Worm (Caenorhabditis elegans) whole organism, young adult: ENCODE measurements around the gene F54E7.9.

Source experiments
- F10E7.11 ChIP-seq: sonication (generic microtip); optimal IDR thresholded peaks from 2 replicates; lab custom pipeline; 2017; ENCODE audit warnings: mild to moderate bottlenecking, missing genetic modification characterization, moderate library complexity, missing compliant biosample characterization
- F23B12.7 ChIP-seq: sonication (generic microtip); optimal IDR thresholded peaks from 2 replicates; lab custom pipeline; 2017; ENCODE audit warnings: missing genetic modification characterization, mild to moderate bottlenecking, missing compliant biosample characterization, antibody characterized with exemption, moderate library complexity; ENCODE audit not compliant: insufficient read depth
- F49E8.2 ChIP-seq: sonication (generic microtip); optimal IDR thresholded peaks from 3 replicates; lab custom pipeline; 2017; ENCODE audit warnings: missing genetic modification characterization, mild to moderate bottlenecking, missing compliant biosample characterization, antibody characterized with exemption, moderate library complexity; ENCODE audit not compliant: insufficient read depth
- F57C9.4 ChIP-seq: sonication (generic microtip); optimal IDR thresholded peaks from 2 replicates; lab custom pipeline; 2017; ENCODE audit warnings: mild to moderate bottlenecking, missing genetic modification characterization, missing compliant biosample characterization
- Y56A3A.18 ChIP-seq: fragments of 200-800 bp; sonication (Bioruptor generic); IDR thresholded peaks from 2 replicates; pipeline ENCODE4 v1.3.6; 2022; ENCODE audit warnings: missing genetic modification reagents, missing genetic modification characterization, missing compliant biosample characterization
- ama-1 ChIP-seq, 3 experiments: fragments of 150-350 bp in 1 of 3; sonication (generic microtip) in 2 of 3; optimal IDR thresholded peaks; 2 replicates each; lab custom pipeline; 2014 to 2018; ENCODE audit warnings: missing biosample characterization in 2 of 3, missing genetic modification characterization in 2 of 3, missing genetic modification reagents in 2 of 3
- cebp-2 ChIP-seq: fragments of 200-800 bp; sonication (Bioruptor generic); IDR thresholded peaks from 2 replicates; pipeline ENCODE4 v1.3.6; 2022; ENCODE audit warnings: missing genetic modification characterization, missing compliant biosample characterization
- efl-1 ChIP-seq: fragments of 150-350 bp; optimal IDR thresholded peaks from 2 replicates; lab custom pipeline; 2014; ENCODE audit warnings: missing biosample characterization, missing genetic modification reagents, missing genetic modification characterization
- lag-1 ChIP-seq: fragments of 200-800 bp; sonication (Bioruptor generic); IDR thresholded peaks from 2 replicates; pipeline ENCODE4 v1.3.6; 2022; ENCODE audit warnings: missing genetic modification reagents, missing genetic modification characterization, missing compliant biosample characterization
- lin-54 ChIP-seq: fragments of 200-800 bp; sonication (Bioruptor generic); optimal IDR thresholded peaks from 2 replicates; lab custom pipeline; 2018; ENCODE audit warnings: mild to moderate bottlenecking, missing genetic modification characterization, missing compliant biosample characterization
- madf-8 ChIP-seq: fragments of 200-800 bp; sonication (Bioruptor generic); conservative IDR thresholded peaks from 2 replicates; pipeline ENCODE4 v1.3.6; 2022; ENCODE audit warnings: missing genetic modification reagents, missing genetic modification characterization, missing compliant biosample characterization
- nfyb-1 ChIP-seq: fragments of 200-800 bp; sonication (Bioruptor generic); IDR thresholded peaks from 2 replicates; pipeline ENCODE4 v1.3.6; 2022; ENCODE audit warnings: missing genetic modification reagents, missing genetic modification characterization, missing compliant biosample characterization

DNA sequence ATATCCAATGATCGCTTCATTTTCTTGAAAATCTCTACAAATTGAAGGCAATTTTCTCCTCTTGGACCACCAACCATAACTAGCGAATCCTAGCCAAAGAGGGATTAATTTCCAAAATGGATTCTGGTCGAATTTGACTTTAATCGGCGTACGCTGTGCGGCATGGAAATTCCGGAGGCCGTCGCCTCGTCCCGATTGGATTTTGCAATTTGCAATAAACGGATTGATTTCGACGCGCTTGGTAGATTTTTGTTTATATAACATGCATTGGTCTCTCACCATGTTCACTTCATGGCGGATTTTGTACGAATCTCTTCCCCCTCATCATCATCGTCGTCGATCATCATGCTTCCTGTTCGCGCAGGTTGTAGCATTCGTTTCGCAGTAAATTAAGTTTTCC, 12.0 kb downstream of the F54E7.9 start:
- no peak for TF ChIP-seq nfyb-1
- TF ChIP-seq F57C9.4 (tag; lab: Kevin White, UChicago) = no peak
- no peak for TF ChIP-seq madf-8 (GFP tag; lab: Robert Waterston, UW)
- TF ChIP-seq cebp-2 (GFP tag; lab: Robert Waterston, UW) = no peak
- no peak for TF ChIP-seq lag-1 (GFP tag; lab: Robert Waterston, UW)
- no peak for TF ChIP-seq Y56A3A.18
- no peak for TF ChIP-seq F23B12.7
- no peak for TF ChIP-seq F49E8.2 (tag; lab: Kevin White, UChicago)
- TF ChIP-seq lin-54 (GFP tag; lab: Kevin White, UChicago) = no peak
- TF ChIP-seq ama-1 (optimal IDR thresholded peaks at IDR 0.05; lab: Kevin White, UChicago) = no peak
- no peak for TF ChIP-seq ama-1 (GFP tag; optimal IDR thresholded peaks at IDR 0.05; lab: Kevin White, UChicago)
- TF ChIP-seq efl-1 (GFP tag; lab: Kevin White, UChicago) = no peak
- TF ChIP-seq F10E7.11 (tag; lab: Kevin White, UChicago) = no peak
